Worm (Caenorhabditis elegans) whole organism, L4 larva: ENCODE data around the gene idpa-1.

ENCODE experiments used
- F26F4.8 ChIP-seq: fragments of 200-800 bp; sonication (Bioruptor generic); conservative IDR thresholded peaks from 2 replicates; pipeline ENCODE4 v1.3.6; 2022; ENCODE audit warnings: missing genetic modification characterization, missing compliant biosample characterization
- F37D6.2 ChIP-seq: sonication (generic microtip); optimal IDR thresholded peaks from 2 replicates; lab custom pipeline; 2016; ENCODE audit warnings: mild to moderate bottlenecking, missing genetic modification characterization, missing compliant biosample characterization
- F49E8.2 ChIP-seq: sonication (generic microtip); optimal IDR thresholded peaks from 2 replicates; lab custom pipeline; 2016; ENCODE audit warnings: missing compliant biosample characterization, mild to moderate bottlenecking, missing genetic modification characterization, borderline replicate concordance
- R02D3.7 ChIP-seq: fragments of 150-350 bp; sonication (generic microtip); optimal IDR thresholded peaks from 3 replicates; lab custom pipeline; 2014; ENCODE audit warnings: missing biosample characterization, missing genetic modification characterization
- T26A8.4 ChIP-seq: fragments of 200-800 bp; sonication (Bioruptor generic); IDR thresholded peaks from 2 replicates; pipeline ENCODE4 v1.3.6; 2022; ENCODE audit warnings: missing genetic modification characterization, missing compliant biosample characterization
- Y105C5A.15 ChIP-seq: fragments of 200-800 bp; sonication (Bioruptor generic); IDR thresholded peaks from 2 replicates; pipeline ENCODE4 v1.3.6; 2022; ENCODE audit warnings: missing genetic modification characterization, missing compliant biosample characterization
- Y48G9A.11 ChIP-seq: fragments of 200-800 bp; sonication (Bioruptor generic); IDR thresholded peaks from 2 replicates; pipeline ENCODE4 v1.3.6; 2022; ENCODE audit warnings: missing genetic modification reagents, missing genetic modification characterization, missing compliant biosample characterization
- Y5F2A.4 ChIP-seq: fragments of 200-800 bp; sonication (Bioruptor generic); optimal IDR thresholded peaks from 2 replicates; lab custom pipeline; 2018; ENCODE audit warnings: mild to moderate bottlenecking, missing genetic modification characterization, missing compliant biosample characterization
- Y75B8A.6 ChIP-seq: fragments of 200-800 bp; sonication (Bioruptor generic); IDR thresholded peaks from 2 replicates; pipeline ENCODE4 v1.3.6; 2022; ENCODE audit warnings: missing genetic modification reagents, missing genetic modification characterization, missing compliant biosample characterization
- ZK337.2 ChIP-seq: fragments of 200-800 bp; sonication (Bioruptor generic); IDR thresholded peaks from 2 replicates; pipeline ENCODE4 v1.3.6; 2022; ENCODE audit warnings: missing genetic modification reagents, missing genetic modification characterization, missing compliant biosample characterization
- ZK546.5 ChIP-seq, 2 experiments: sonication (generic microtip); optimal IDR thresholded peaks; 2 replicates each; lab custom pipeline; 2017; ENCODE audit warnings: missing biosample characterization in 2 of 2, missing genetic modification characterization in 2 of 2
- aha-1 ChIP-seq: fragments of 150-350 bp; peaks from one replicate; lab custom pipeline; 2014; ENCODE audit warnings: missing biosample characterization, missing genetic modification characterization
- ama-1 ChIP-seq: fragments of 150-350 bp; optimal IDR thresholded peaks from 2 replicates; lab custom pipeline; 2014; ENCODE audit warnings: inconsistent platforms, mixed read lengths
- attf-4 ChIP-seq: sonication (generic microtip); optimal IDR thresholded peaks from 3 replicates; lab custom pipeline; 2017; ENCODE audit warnings: missing biosample characterization, missing genetic modification characterization
- ceh-20 ChIP-seq: fragments of 200-800 bp; sonication (Bioruptor generic); IDR thresholded peaks from 2 replicates; pipeline ENCODE4 v1.3.6; 2022; ENCODE audit warnings: missing genetic modification reagents, missing genetic modification characterization, missing compliant biosample characterization
- ceh-28 ChIP-seq: fragments of 150-350 bp; optimal IDR thresholded peaks from 2 replicates; lab custom pipeline; 2014; ENCODE audit warnings: missing biosample characterization, missing genetic modification reagents, missing genetic modification characterization
- ceh-32 ChIP-seq: sonication (generic microtip); optimal IDR thresholded peaks from 2 replicates; lab custom pipeline; 2016; ENCODE audit warnings: mild to moderate bottlenecking, missing genetic modification characterization, missing compliant biosample characterization; ENCODE audit not compliant: poor library complexity
- ceh-82 ChIP-seq: sonication (generic microtip); optimal IDR thresholded peaks from 2 replicates; lab custom pipeline; 2017; ENCODE audit warnings: missing biosample characterization, missing genetic modification characterization
- ces-1 ChIP-seq: fragments of 150-350 bp; sonication (generic microtip); optimal IDR thresholded peaks from 4 replicates; lab custom pipeline; 2014; ENCODE audit warnings: missing biosample characterization, missing genetic modification reagents, missing genetic modification characterization
- cey-2 ChIP-seq: sonication (generic microtip); optimal IDR thresholded peaks from 3 replicates; lab custom pipeline; 2017; ENCODE audit warnings: missing genetic modification characterization, mild to moderate bottlenecking, missing compliant biosample characterization, antibody characterized with exemption, borderline replicate concordance; ENCODE audit not compliant: insufficient read depth
- daf-12 ChIP-seq: fragments of 150-350 bp; optimal IDR thresholded peaks from 2 replicates; lab custom pipeline; 2014; ENCODE audit warnings: missing biosample characterization, missing genetic modification reagents, missing genetic modification characterization
- daf-16 ChIP-seq, 3 experiments: sonication (generic microtip); optimal IDR thresholded peaks; 2 replicates each; lab custom pipeline; 2016 to 2017; ENCODE audit warnings: missing genetic modification characterization in 3 of 3, missing genetic modification reagents in 3 of 3, mild to moderate bottlenecking in 2 of 3, missing compliant biosample characterization in 2 of 3, missing biosample characterization in 1 of 3, moderate library complexity in 1 of 3
- daf-19 ChIP-seq: fragments of 200-800 bp; sonication (Bioruptor generic); conservative IDR thresholded peaks from 2 replicates; pipeline ENCODE4 v1.3.6; 2022; ENCODE audit warnings: missing genetic modification characterization, missing compliant biosample characterization
- dmd-6 ChIP-seq: fragments of 200-800 bp; sonication (Bioruptor generic); IDR thresholded peaks from 2 replicates; pipeline ENCODE4 v1.3.6; 2022; ENCODE audit warnings: missing genetic modification reagents, missing genetic modification characterization, missing compliant biosample characterization
- dmd-8 ChIP-seq: fragments of 200-800 bp; sonication (Bioruptor generic); IDR thresholded peaks from 2 replicates; pipeline ENCODE4 v1.3.6; 2022; ENCODE audit warnings: missing genetic modification characterization, missing compliant biosample characterization
- dve-1 ChIP-seq: sonication (generic microtip); optimal IDR thresholded peaks from 2 replicates; lab custom pipeline; 2017; ENCODE audit warnings: antibody characterized with exemption, mild to moderate bottlenecking, missing genetic modification characterization, missing compliant biosample characterization; ENCODE audit not compliant: insufficient read depth
- hlh-11 ChIP-seq: fragments of 200-800 bp; sonication (Bioruptor generic); optimal IDR thresholded peaks from 2 replicates; lab custom pipeline; 2018; ENCODE audit warnings: mild to moderate bottlenecking, missing genetic modification characterization, missing compliant biosample characterization
- lin-13 ChIP-seq: fragments of 150-350 bp; optimal IDR thresholded peaks from 2 replicates; lab custom pipeline; 2014; ENCODE audit warnings: missing biosample characterization, missing genetic modification reagents, missing genetic modification characterization
- lin-38 ChIP-seq: fragments of 200-800 bp; sonication (Bioruptor generic); IDR thresholded peaks from 2 replicates; pipeline ENCODE4 v1.3.6; 2022; ENCODE audit warnings: missing genetic modification reagents, missing genetic modification characterization, missing compliant biosample characterization
- madf-5 ChIP-seq, 2 experiments: fragments of 200-800 bp; sonication (Bioruptor generic); IDR thresholded peaks; 2 replicates each; pipeline ENCODE4 v1.3.6; 2022; ENCODE audit warnings: missing compliant biosample characterization in 2 of 2, missing genetic modification characterization in 2 of 2
- madf-9 ChIP-seq: fragments of 200-800 bp; sonication (Bioruptor generic); conservative IDR thresholded peaks from 2 replicates; pipeline ENCODE4 v1.3.6; 2022; ENCODE audit warnings: missing genetic modification reagents, missing genetic modification characterization, missing compliant biosample characterization
- mdl-1 ChIP-seq, 2 experiments: fragments of 150-350 bp in 1 of 2; sonication (generic microtip) in 1 of 2; optimal IDR thresholded peaks; 2 replicates each; lab custom pipeline; 2014 to 2017; ENCODE audit warnings: missing biosample characterization in 2 of 2, missing genetic modification characterization in 2 of 2
- mdt-29 ChIP-seq: fragments of 200-800 bp; sonication (Bioruptor generic); IDR thresholded peaks from 2 replicates; pipeline ENCODE4 v1.3.6; 2022; ENCODE audit warnings: missing genetic modification reagents, missing genetic modification characterization, missing compliant biosample characterization
- mxl-2 ChIP-seq: fragments of 200-800 bp; sonication (Bioruptor generic); conservative IDR thresholded peaks from 2 replicates; pipeline ENCODE4 v1.3.6; 2022; ENCODE audit warnings: missing genetic modification reagents, missing genetic modification characterization, missing compliant biosample characterization
- mxl-3 ChIP-seq: fragments of 200-800 bp; sonication (Bioruptor generic); optimal IDR thresholded peaks from 2 replicates; lab custom pipeline; 2018; ENCODE audit warnings: mild to moderate bottlenecking, missing genetic modification characterization, missing compliant biosample characterization
- nhr-10 ChIP-seq: fragments of 150-350 bp; optimal IDR thresholded peaks from 2 replicates; lab custom pipeline; 2014; ENCODE audit warnings: missing biosample characterization, missing genetic modification characterization
- nhr-11 ChIP-seq: fragments of 150-350 bp; optimal IDR thresholded peaks from 2 replicates; lab custom pipeline; 2014; ENCODE audit warnings: missing biosample characterization, missing genetic modification characterization
- nhr-111 ChIP-seq: fragments of 200-800 bp; sonication (Bioruptor generic); optimal IDR thresholded peaks from 2 replicates; lab custom pipeline; 2018; ENCODE audit warnings: mild to moderate bottlenecking, missing genetic modification characterization, missing compliant biosample characterization
- nhr-28 ChIP-seq: fragments of 150-350 bp; optimal IDR thresholded peaks from 2 replicates; lab custom pipeline; 2014; ENCODE audit warnings: missing biosample characterization, missing genetic modification characterization
- nhr-77 ChIP-seq: fragments of 150-350 bp; optimal IDR thresholded peaks from 2 replicates; lab custom pipeline; 2014; ENCODE audit warnings: missing biosample characterization, missing genetic modification characterization
- php-3 ChIP-seq: fragments of 200-800 bp; sonication (Bioruptor generic); IDR thresholded peaks from 2 replicates; pipeline ENCODE4 v1.3.6; 2022; ENCODE audit warnings: missing genetic modification reagents, missing genetic modification characterization, missing compliant biosample characterization
- pqm-1 ChIP-seq: sonication (generic microtip); optimal IDR thresholded peaks from 2 replicates; lab custom pipeline; 2017; ENCODE audit warnings: missing biosample characterization, missing genetic modification characterization
- rbr-2 ChIP-seq: sonication (generic microtip); optimal IDR thresholded peaks from 2 replicates; lab custom pipeline; 2016; ENCODE audit warnings: missing genotype, missing genetic modification characterization, missing compliant biosample characterization
- snpc-1.2 ChIP-seq: fragments of 200-800 bp; sonication (Bioruptor generic); IDR thresholded peaks from 2 replicates; pipeline ENCODE4 v1.3.6; 2022; ENCODE audit warnings: missing genetic modification reagents, missing genetic modification characterization, missing compliant biosample characterization
- spr-3 ChIP-seq: fragments of 200-800 bp; sonication (Bioruptor generic); optimal IDR thresholded peaks from 2 replicates; lab custom pipeline; 2018; ENCODE audit warnings: mild to moderate bottlenecking, missing genetic modification characterization, missing compliant biosample characterization
- tra-1 ChIP-seq: fragments of 200-800 bp; sonication (Bioruptor generic); IDR thresholded peaks from 2 replicates; pipeline ENCODE4 v1.3.6; 2022; ENCODE audit warnings: missing genetic modification reagents, missing genetic modification characterization, missing compliant biosample characterization
- unc-39 ChIP-seq: sonication (generic microtip); optimal IDR thresholded peaks from 2 replicates; lab custom pipeline; 2017; ENCODE audit warnings: missing biosample characterization, missing genetic modification characterization
- unc-62 ChIP-seq, 3 experiments: fragments of 150-350 bp in 1 of 3; sonication (generic microtip); optimal IDR thresholded peaks in 2 of 3; peaks in 1 of 3; 1 replicate in 1 of 3; 2 replicates in 2 of 3; lab custom pipeline; 2014 to 2017; ENCODE audit warnings: missing biosample characterization in 3 of 3, missing genetic modification characterization in 3 of 3, missing genetic modification reagents in 3 of 3, missing genotype in 1 of 3
- zag-1 ChIP-seq: fragments of 150-350 bp; optimal IDR thresholded peaks from 2 replicates; lab custom pipeline; 2014; ENCODE audit warnings: missing biosample characterization, missing genetic modification characterization
- zfp-2 ChIP-seq: sonication (generic microtip); optimal IDR thresholded peaks from 2 replicates; lab custom pipeline; 2016; ENCODE audit warnings: mild to moderate bottlenecking, missing genetic modification characterization, missing compliant biosample characterization
- zip-2 ChIP-seq: fragments of 150-350 bp; optimal IDR thresholded peaks from 2 replicates; lab custom pipeline; 2014; ENCODE audit warnings: missing biosample characterization, missing genetic modification characterization

Gene idpa-1

DNA sequence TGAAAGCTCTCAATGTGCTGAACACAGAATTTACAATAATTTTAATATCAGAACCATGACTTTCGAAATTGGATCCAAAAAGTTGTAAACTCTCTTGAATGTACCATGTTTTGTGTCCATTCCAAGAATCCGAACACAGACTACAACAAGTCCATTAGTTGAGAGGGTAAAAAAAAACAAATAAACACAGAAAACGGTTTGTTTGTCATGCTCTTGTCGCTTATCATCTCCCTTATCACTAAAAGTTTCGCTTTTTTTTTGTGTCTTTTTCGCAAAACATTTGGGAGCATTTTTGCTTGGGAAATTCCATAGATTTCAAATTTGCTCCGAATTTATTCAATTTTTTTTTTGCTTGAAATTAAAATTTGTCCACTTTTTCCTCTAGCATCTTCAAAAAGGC lies 31.5 kb downstream of the idpa-1 start:
- no peak for TF ChIP-seq F49E8.2
- no peak for TF ChIP-seq madf-5 (GFP tag; IDR thresholded peaks at IDR 0.05; lab: Robert Waterston, UW)
- no peak for TF ChIP-seq nhr-111 (GFP tag; lab: Kevin White, UChicago)
- TF ChIP-seq ZK337.2 (GFP tag; lab: Robert Waterston, UW): no peak
- peak in 1 of 2 experiments; percentile 24 for TF ChIP-seq unc-62 (GFP tag; optimal IDR thresholded peaks at IDR 0.05 in 1 of 2; lab: Kevin White, UChicago)
- TF ChIP-seq unc-62 (tag; optimal IDR thresholded peaks at IDR 0.05; lab: Kevin White, UChicago): no peak
- no peak for TF ChIP-seq daf-12 (tag; lab: Kevin White, UChicago)
- no peak for TF ChIP-seq mxl-3 (GFP tag; lab: Kevin White, UChicago)
- no peak for TF ChIP-seq snpc-1.2
- peak; percentile 48 for TF ChIP-seq dmd-6
- TF ChIP-seq zip-2 (tag; lab: Kevin White, UChicago): no peak
- TF ChIP-seq dmd-8 (GFP tag; lab: Robert Waterston, UW): no peak
- no peak for TF ChIP-seq lin-13
- TF ChIP-seq T26A8.4 (GFP tag; lab: Robert Waterston, UW): no peak
- peak; percentile 35 for TF ChIP-seq nhr-77 (tag; lab: Kevin White, UChicago)
- TF ChIP-seq attf-4 (tag; lab: Kevin White, UChicago): no peak
- no peak for TF ChIP-seq Y5F2A.4 (GFP tag; lab: Kevin White, UChicago)
- TF ChIP-seq pqm-1: peak; percentile 66
- TF ChIP-seq zfp-2 (tag; lab: Kevin White, UChicago): no peak
- TF ChIP-seq daf-16 (GFP tag; optimal IDR thresholded peaks at IDR 0.05; lab: Kevin White, UChicago): no peak
- TF ChIP-seq daf-16 (tag; optimal IDR thresholded peaks at IDR 0.05; lab: Kevin White, UChicago): peak; percentile 84
- TF ChIP-seq php-3 (GFP tag; lab: Robert Waterston, UW): 0 out of 2 replicates have a peak, but pooled peaks have one; percentile 22
- peak; percentile 20; the same call in 1 of the 2 replicates for TF ChIP-seq tra-1 (GFP tag; lab: Robert Waterston, UW)
- TF ChIP-seq mdl-1 (tag; optimal IDR thresholded peaks at IDR 0.05; lab: Kevin White, UChicago): no peak
- no peak for TF ChIP-seq Y75B8A.6 (GFP tag; lab: Robert Waterston, UW)
- no peak for TF ChIP-seq nhr-10 (tag; lab: Kevin White, UChicago)
- TF ChIP-seq ceh-20 (GFP tag; lab: Robert Waterston, UW): no peak
- no peak for TF ChIP-seq Y105C5A.15 (GFP tag; lab: Robert Waterston, UW)
- no peak for TF ChIP-seq ceh-82 (tag; lab: Kevin White, UChicago)
- no peak for TF ChIP-seq spr-3 (GFP tag; lab: Kevin White, UChicago)
- no peak for TF ChIP-seq F37D6.2 (tag; lab: Kevin White, UChicago)
- no peak for TF ChIP-seq daf-19 (GFP tag; lab: Robert Waterston, UW)
- TF ChIP-seq lin-38 (GFP tag; lab: Robert Waterston, UW): no peak
- no peak for TF ChIP-seq R02D3.7
- no peak for TF ChIP-seq ceh-32 (tag; lab: Kevin White, UChicago)
- no peak for TF ChIP-seq ceh-28
- TF ChIP-seq ama-1 (lab: Kevin White, UChicago): no peak
- TF ChIP-seq nhr-28 (tag; lab: Kevin White, UChicago): peak; percentile 85
- peak; percentile 38 for TF ChIP-seq hlh-11 (tag; lab: Kevin White, UChicago)
- TF ChIP-seq unc-39 (tag; lab: Kevin White, UChicago): no peak
- no peak for TF ChIP-seq F26F4.8 (GFP tag; lab: Robert Waterston, UW)
- TF ChIP-seq mxl-2: no peak
- TF ChIP-seq aha-1 (tag; lab: Kevin White, UChicago): no peak
- no peak for TF ChIP-seq zag-1 (tag; lab: Kevin White, UChicago)
- TF ChIP-seq nhr-11: no peak
- TF ChIP-seq madf-9: no peak
- no peak for TF ChIP-seq cey-2 (tag; lab: Kevin White, UChicago)
- TF ChIP-seq Y48G9A.11 (GFP tag; lab: Robert Waterston, UW): no peak
- peak; percentile 31 for TF ChIP-seq dve-1
- no peak for TF ChIP-seq mdt-29 (GFP tag; lab: Robert Waterston, UW)
- no peak for TF ChIP-seq rbr-2
- no peak for TF ChIP-seq ces-1
- TF ChIP-seq ZK546.5 (tag; optimal IDR thresholded peaks at IDR 0.05; lab: Kevin White, UChicago): no peak
- TF ChIP-seq, all 104 proteins: peak for 10
